Worm (Caenorhabditis elegans) whole organism, L1 larva: ENCODE results near the gene F47G9.6.

Experiments
- C16A3.4 ChIP-seq: fragments of 150-350 bp; optimal IDR thresholded peaks from 2 replicates; lab custom pipeline; 2014; ENCODE audit warnings: missing biosample characterization, missing genetic modification characterization
- ama-1 ChIP-seq: fragments of 150-350 bp; optimal IDR thresholded peaks from 2 replicates; lab custom pipeline; 2014
- jun-1 ChIP-seq: fragments of 150-350 bp; optimal IDR thresholded peaks from 2 replicates; lab custom pipeline; 2014; ENCODE audit warnings: missing biosample characterization, missing genetic modification reagents, missing genetic modification characterization

ce11 chrV:11316801-11317200 is 12.4 kb upstream of the F47G9.6 start, which contains the start of gene cutl-18:
- TF ChIP-seq ama-1 (lab: Kevin White, UChicago) (no peak), C16A3.4 (no peak), jun-1 (tag; lab: Kevin White, UChicago) (no peak)
